ENCODE assay signal across 1 fruit fly cellular context in the genomic region with DNA sequence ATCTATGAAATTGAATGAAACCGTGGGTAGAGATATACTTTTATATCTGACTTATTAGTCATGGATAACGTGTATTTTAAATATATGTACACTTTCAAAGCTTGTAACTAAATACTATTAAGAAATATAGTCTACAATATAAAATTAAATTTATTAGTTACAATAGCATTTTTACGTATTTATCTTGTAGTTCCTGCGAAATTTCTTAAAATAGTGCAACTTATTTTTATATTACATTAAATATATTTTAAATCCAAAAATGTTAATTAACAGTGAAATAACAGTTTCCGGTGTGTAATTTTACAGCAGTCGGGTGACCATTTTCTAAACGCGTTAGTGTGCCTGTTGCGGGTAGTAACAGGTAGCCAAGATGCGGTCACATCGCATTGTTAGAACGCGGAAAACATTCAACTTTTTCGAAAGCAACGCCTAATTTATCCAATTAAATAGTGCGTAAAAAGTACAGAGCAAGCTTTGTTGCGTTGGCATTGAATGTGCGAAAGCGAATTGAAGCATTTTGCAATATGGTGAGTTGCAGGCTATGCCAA.
TF ChIP-seq lines count a peak whose summit lies in the region.

Gene CG10859, minus strand, starts transcription at position 51 of the 548 bp plus-strand sequence.
Gene CG7110, plus strand, starts transcription at position 378 of the 548 bp plus-strand sequence.

TF ChIP-seq in whole organism, embryonic, 481 proteins besides CTCF, POLR2A, EP300 and RAD21 (continued from another document and continues in another):
- TF ChIP-seq twi (tag; optimal IDR thresholded peaks at IDR 0.05; lab: Kevin White, UChicago) (peak; percentile 33), Oaz (GFP tag; IDR thresholded peaks at IDR 0.05; lab: Robert Waterston, UW) (0 out of 2 replicates have a peak, but pooled peaks have one; percentile 32), MBD-R2 (GFP tag; IDR thresholded peaks at IDR 0.05; lab: Robert Waterston, UW) (peak; percentile 48; the same call in 1 of the 2 replicates), CG4854 (GFP tag; optimal IDR thresholded peaks at IDR 0.05; lab: Kevin White, UChicago) (peak; percentile 18), mam (GFP tag; optimal IDR thresholded peaks at IDR 0.05; lab: Kevin White, UChicago) (no peak), NfI (GFP tag; optimal IDR thresholded peaks at IDR 0.05; lab: Kevin White, UChicago) (peak; percentile 78), wek (GFP tag; optimal IDR thresholded peaks at IDR 0.05; lab: Kevin White, UChicago) (peak; percentile 88), CG7786 (GFP tag; optimal IDR thresholded peaks at IDR 0.05; lab: Kevin White, UChicago) (no peak), fd102C (GFP tag; optimal IDR thresholded peaks at IDR 0.05; lab: Kevin White, UChicago) (peak; percentile 7), CG2678 (tag; optimal IDR thresholded peaks at IDR 0.05; lab: Kevin White, UChicago) (peak; percentile 43), crc (GFP tag; optimal IDR thresholded peaks at IDR 0.05; lab: Kevin White, UChicago) (no peak), Ets65A (GFP tag; lab: Kevin White, UChicago) (peak; percentile 70), CG14710 (tag; optimal IDR thresholded peaks at IDR 0.05; lab: Kevin White, UChicago) (peak; percentile 65), dmrt11E (tag; optimal IDR thresholded peaks at IDR 0.05; lab: Kevin White, UChicago) (peak; percentile 31), CG18764 (GFP tag; optimal IDR thresholded peaks at IDR 0.05; lab: Kevin White, UChicago) (peak; percentile 20), ttk (GFP tag; IDR thresholded peaks at IDR 0.05; lab: Robert Waterston, UW) (no peak), D19B (GFP tag; optimal IDR thresholded peaks at IDR 0.05; lab: Kevin White, UChicago) (no peak), CG2712 (tag; optimal IDR thresholded peaks at IDR 0.05; lab: Kevin White, UChicago) (peak; percentile 52), CG17829 (tag; optimal IDR thresholded peaks at IDR 0.05; lab: Kevin White, UChicago) (peak; percentile 48), Xbp1 (GFP tag; optimal IDR thresholded peaks at IDR 0.05; lab: Kevin White, UChicago) (peak; percentile 4), dm (GFP tag; optimal IDR thresholded peaks at IDR 0.05; lab: Kevin White, UChicago) (peak; percentile 60), CG18599 (GFP tag; optimal IDR thresholded peaks at IDR 0.05; lab: Kevin White, UChicago) (peak; percentile 43), pfk (GFP tag; optimal IDR thresholded peaks at IDR 0.05; lab: Kevin White, UChicago) (peak; percentile 26), gsb-n (tag; optimal IDR thresholded peaks at IDR 0.05; lab: Kevin White, UChicago) (peak; percentile 45), row (GFP tag; IDR thresholded peaks at IDR 0.05; lab: Robert Waterston, UW) (0 out of 3 replicates have a peak, but pooled peaks have one; percentile 16), Nf-YB (GFP tag; optimal IDR thresholded peaks at IDR 0.05; lab: Kevin White, UChicago) (peak; percentile 10), CG7271 (tag; optimal IDR thresholded peaks at IDR 0.05; lab: Kevin White, UChicago) (peak; percentile 46), CG1602 (GFP tag; optimal IDR thresholded peaks at IDR 0.05; lab: Kevin White, UChicago) (no peak), CG2202 (tag; optimal IDR thresholded peaks at IDR 0.05; lab: Kevin White, UChicago) (peak; percentile 43), CG11723 (GFP tag; optimal IDR thresholded peaks at IDR 0.05; lab: Kevin White, UChicago) (peak; percentile 29), hth (optimal IDR thresholded peaks at IDR 0.05; lab: Kevin White, UChicago) (no peak), CG16813 (GFP tag; IDR thresholded peaks at IDR 0.05; lab: Robert Waterston, UW; ENCODE audit: partially characterized antibody) (no peak), CG10274 (GFP tag; optimal IDR thresholded peaks at IDR 0.05; lab: Kevin White, UChicago) (no peak), pzg (GFP tag; optimal IDR thresholded peaks at IDR 0.05; lab: Kevin White, UChicago) (peak; percentile 85), nau (GFP tag; optimal IDR thresholded peaks at IDR 0.05; lab: Kevin White, UChicago) (peak; percentile 55), CG17186 (GFP tag; optimal IDR thresholded peaks at IDR 0.05; lab: Kevin White, UChicago) (peak; percentile 99), CG13296 (GFP tag; optimal IDR thresholded peaks at IDR 0.05; lab: Kevin White, UChicago) (peak; percentile 71), CG32532 (GFP tag; IDR thresholded peaks at IDR 0.05; lab: Robert Waterston, UW) (peak; percentile 55; the same call in 1 of the 2 replicates), Ravus (GFP tag; IDR thresholded peaks at IDR 0.05; lab: Robert Waterston, UW) (no peak), CG10366 (GFP tag; IDR thresholded peaks at IDR 0.05; lab: Robert Waterston, UW) (no peak), CG2116 (GFP tag; optimal IDR thresholded peaks at IDR 0.05; lab: Kevin White, UChicago) (peak; percentile 40), CoRest (tag; optimal IDR thresholded peaks at IDR 0.05; lab: Kevin White, UChicago) (peak; percentile 64), Lhr (GFP tag; optimal IDR thresholded peaks at IDR 0.05; lab: Kevin White, UChicago) (peak; percentile 50), CG12659 (GFP tag; optimal IDR thresholded peaks at IDR 0.05; lab: Kevin White, UChicago) (peak; percentile 80), E2f2 (GFP tag; IDR thresholded peaks at IDR 0.05; lab: Robert Waterston, UW) (peak; percentile 89), CG10209 (GFP tag; optimal IDR thresholded peaks at IDR 0.05; lab: Kevin White, UChicago) (peak; percentile 41), CG17912 (GFP tag; optimal IDR thresholded peaks at IDR 0.05; lab: Kevin White, UChicago) (peak; percentile 56), CG4328 (GFP tag; optimal IDR thresholded peaks at IDR 0.05; lab: Kevin White, UChicago) (peak; percentile 59), CG8359 (GFP tag; optimal IDR thresholded peaks at IDR 0.05; lab: Kevin White, UChicago; ENCODE audit: borderline replicate concordance) (peak; percentile 38), ash1 (GFP tag; optimal IDR thresholded peaks at IDR 0.05; lab: Kevin White, UChicago) (peak; percentile 46), CG10267 (tag; optimal IDR thresholded peaks at IDR 0.05; lab: Kevin White, UChicago) (peak; percentile 60), Ssrp (tag; optimal IDR thresholded peaks at IDR 0.05; lab: Kevin White, UChicago) (no peak), mirr (GFP tag; optimal IDR thresholded peaks at IDR 0.05; lab: Kevin White, UChicago) (peak; percentile 55), CG1024 (GFP tag; IDR thresholded peaks at IDR 0.05; lab: Robert Waterston, UW) (peak; percentile 21; the same call in 1 of the 2 replicates), Hmr (GFP tag; optimal IDR thresholded peaks at IDR 0.05; lab: Kevin White, UChicago) (peak; percentile 66), phol (tag; optimal IDR thresholded peaks at IDR 0.05; lab: Kevin White, UChicago) (peak; percentile 69), B-H1 (GFP tag; IDR thresholded peaks at IDR 0.05; lab: Robert Waterston, UW) (no peak), sug (tag; optimal IDR thresholded peaks at IDR 0.05; lab: Kevin White, UChicago) (peak; percentile 48), CG10147 (GFP tag; optimal IDR thresholded peaks at IDR 0.05; lab: Kevin White, UChicago) (peak; percentile 37), CG9817 (tag; optimal IDR thresholded peaks at IDR 0.05; lab: Kevin White, UChicago) (peak; percentile 24), ci (GFP tag; IDR thresholded peaks at IDR 0.05; lab: Robert Waterston, UW) (peak; percentile 88), CG11504 (tag; optimal IDR thresholded peaks at IDR 0.05; lab: Kevin White, UChicago) (peak; percentile 48), Atf3 (GFP tag; optimal IDR thresholded peaks at IDR 0.05; lab: Kevin White, UChicago) (no peak), CG12219 (GFP tag; optimal IDR thresholded peaks at IDR 0.05; lab: Kevin White, UChicago) (peak; percentile 1), E2f1 (GFP tag; IDR thresholded peaks at IDR 0.05; lab: Robert Waterston, UW) (no peak), CG13775 (GFP tag; optimal IDR thresholded peaks at IDR 0.05; lab: Kevin White, UChicago) (peak; percentile 66), Atf6 (GFP tag; IDR thresholded peaks at IDR 0.05; lab: Robert Waterston, UW) (peak; percentile 42; the same call in 1 of the 2 replicates), CG4707 (GFP tag; optimal IDR thresholded peaks at IDR 0.05; lab: Kevin White, UChicago) (peak; percentile 43), Rfx (GFP tag; IDR thresholded peaks at IDR 0.05; lab: Robert Waterston, UW) (peak; percentile 9; the same call in 1 of the 2 replicates), sisA (GFP tag; IDR thresholded peaks at IDR 0.05; lab: Robert Waterston, UW) (no peak), CG15601 (tag; optimal IDR thresholded peaks at IDR 0.05; lab: Kevin White, UChicago) (peak; percentile 33), Sox100B (GFP tag; optimal IDR thresholded peaks at IDR 0.05; lab: Kevin White, UChicago) (peak; percentile 52), stwl (tag; optimal IDR thresholded peaks at IDR 0.05; lab: Kevin White, UChicago) (peak; percentile 87), CG16863 (GFP tag; optimal IDR thresholded peaks at IDR 0.05; lab: Kevin White, UChicago) (no peak), Meics (GFP tag; optimal IDR thresholded peaks at IDR 0.05; lab: Kevin White, UChicago) (peak; percentile 79), Dbx (GFP tag; IDR thresholded peaks at IDR 0.05; lab: Robert Waterston, UW) (no peak), CG4424 (GFP tag; optimal IDR thresholded peaks at IDR 0.05; lab: Kevin White, UChicago) (no peak), PHDP (tag; optimal IDR thresholded peaks at IDR 0.05; lab: Kevin White, UChicago) (peak; percentile 68), Jarid2 (GFP tag; optimal IDR thresholded peaks at IDR 0.05; lab: Kevin White, UChicago) (peak; percentile 16), CG17359 (tag; optimal IDR thresholded peaks at IDR 0.05; lab: Kevin White, UChicago) (peak; percentile 34), Trl (optimal IDR thresholded peaks at IDR 0.05; lab: Kevin White, UChicago) (no peak), Trl (GFP tag; optimal IDR thresholded peaks at IDR 0.05; lab: Kevin White, UChicago) (no peak), CG15514 (GFP tag; optimal IDR thresholded peaks at IDR 0.05; lab: Kevin White, UChicago) (peak; percentile 76), CG12391 (tag; optimal IDR thresholded peaks at IDR 0.05; lab: Kevin White, UChicago) (peak; percentile 55), CG12744 (GFP tag; optimal IDR thresholded peaks at IDR 0.05; lab: Kevin White, UChicago) (no peak), CG14860 (GFP tag; IDR thresholded peaks at IDR 0.05; lab: Robert Waterston, UW; ENCODE audit: partially characterized antibody) (no peak), Asciz (GFP tag; optimal IDR thresholded peaks at IDR 0.05; lab: Kevin White, UChicago) (peak; percentile 59), CG34224 (GFP tag; IDR thresholded peaks at IDR 0.05; lab: Robert Waterston, UW; ENCODE audit: partially characterized antibody) (no peak), CG1233 (GFP tag; optimal IDR thresholded peaks at IDR 0.05; lab: Kevin White, UChicago) (peak; percentile 56), HLHmδ (GFP tag; optimal IDR thresholded peaks at IDR 0.05; lab: Kevin White, UChicago) (peak; percentile 62), tin (GFP tag; optimal IDR thresholded peaks at IDR 0.05; lab: Kevin White, UChicago) (peak; percentile 11), CG33557 (GFP tag; optimal IDR thresholded peaks at IDR 0.05; lab: Kevin White, UChicago) (peak; percentile 32), dimm (GFP tag; IDR thresholded peaks at IDR 0.05; lab: Robert Waterston, UW) (no peak), sc (optimal IDR thresholded peaks at IDR 0.05; lab: Kevin White, UChicago) (no peak), sc (GFP tag; optimal IDR thresholded peaks at IDR 0.05; lab: Kevin White, UChicago) (peak; percentile 7), pan (optimal IDR thresholded peaks at IDR 0.05; lab: Kevin White, UChicago) (no peak), pan (GFP tag; optimal IDR thresholded peaks at IDR 0.05 in 1 of 2, IDR thresholded peaks at IDR 0.05 in 1 of 2) (peak in 1 of 2 experiments; percentile 10), ewg (GFP tag; optimal IDR thresholded peaks at IDR 0.05; lab: Kevin White, UChicago) (peak; percentile 29), HHEX (GFP tag; optimal IDR thresholded peaks at IDR 0.05; lab: Kevin White, UChicago) (peak; percentile 32), grn (GFP tag; optimal IDR thresholded peaks at IDR 0.05; lab: Kevin White, UChicago) (no peak), BtbVII (GFP tag; optimal IDR thresholded peaks at IDR 0.05; lab: Kevin White, UChicago) (peak; percentile 31), zen (tag; optimal IDR thresholded peaks at IDR 0.05; lab: Kevin White, UChicago) (peak; percentile 39), CG30020 (tag; optimal IDR thresholded peaks at IDR 0.05; lab: Kevin White, UChicago) (peak; percentile 33), Pdp1 (GFP tag; optimal IDR thresholded peaks at IDR 0.05; lab: Kevin White, UChicago) (peak in 1 of 2 experiments; percentile 27), Spps (tag; optimal IDR thresholded peaks at IDR 0.05; lab: Kevin White, UChicago) (no peak), CG4617 (GFP tag; optimal IDR thresholded peaks at IDR 0.05; lab: Kevin White, UChicago; ENCODE audit: borderline replicate concordance) (peak; percentile 14), CG18476 (GFP tag; optimal IDR thresholded peaks at IDR 0.05; lab: Kevin White, UChicago) (no peak), Vsx1 (GFP tag; optimal IDR thresholded peaks at IDR 0.05; lab: Kevin White, UChicago) (peak; percentile 50), odd (GFP tag; optimal IDR thresholded peaks at IDR 0.05; lab: Kevin White, UChicago) (peak; percentile 60), CG12299 (tag; optimal IDR thresholded peaks at IDR 0.05; lab: Kevin White, UChicago) (peak; percentile 45), B-H2 (GFP tag; optimal IDR thresholded peaks at IDR 0.05; lab: Kevin White, UChicago) (peak; percentile 63), bsh (GFP tag; optimal IDR thresholded peaks at IDR 0.05; lab: Kevin White, UChicago) (peak in 1 of 2 experiments; percentile 25), lola (GFP tag; optimal IDR thresholded peaks at IDR 0.05; lab: Kevin White, UChicago) (no peak), sens (GFP tag; lab: Kevin White, UChicago) (peak; percentile 21), CG15269 (tag; optimal IDR thresholded peaks at IDR 0.05; lab: Kevin White, UChicago) (peak; percentile 33), CG1603 (tag; optimal IDR thresholded peaks at IDR 0.05; lab: Kevin White, UChicago) (peak; percentile 81), pb (GFP tag; optimal IDR thresholded peaks at IDR 0.05; lab: Kevin White, UChicago) (peak; percentile 27), vvl (GFP tag; IDR thresholded peaks at IDR 0.05; lab: Robert Waterston, UW) (peak; percentile 33; the same call in 1 of the 2 replicates), CG30431 (GFP tag; optimal IDR thresholded peaks at IDR 0.05; lab: Kevin White, UChicago) (no peak), amos (GFP tag; IDR thresholded peaks at IDR 0.05; lab: Robert Waterston, UW; ENCODE audit: partially characterized antibody) (peak; percentile 30; the same call in 1 of the 2 replicates), Med (GFP tag; lab: Kevin White, UChicago) (peak; percentile 91), danr (GFP tag; IDR thresholded peaks at IDR 0.05; lab: Robert Waterston, UW) (no peak), gro (GFP tag; optimal IDR thresholded peaks at IDR 0.05; lab: Kevin White, UChicago) (peak; percentile 21)
